Fruit fly (Drosophila melanogaster) whole organism, pupa: ENCODE results near the gene CG32755.
A peak's percentile ranks its signal among the peaks of the same experiment; 100 is the strongest.

ENCODE experiments used
- CG10348 ChIP-seq: fragments of 200-800 bp; sonication (Bioruptor generic); IDR thresholded peaks from 2 replicates; pipeline ENCODE4 v1.3.6; 2022; ENCODE audit warnings: missing biosample characterization, missing genetic modification characterization
- CG12605 ChIP-seq: fragments of 200-800 bp; sonication (Bioruptor generic); IDR thresholded peaks from 2 replicates; pipeline ENCODE4 v1.3.6; 2022; ENCODE audit warnings: missing biosample characterization, missing genetic modification characterization
- CG13204 ChIP-seq: fragments of 200-800 bp; sonication (Bioruptor generic); optimal IDR thresholded peaks from 2 replicates; lab custom pipeline; 2018; ENCODE audit warnings: missing biosample characterization, mild to moderate bottlenecking, missing genetic modification characterization, moderate library complexity
- CG14655 ChIP-seq: fragments of 200-800 bp; sonication (Bioruptor generic); optimal IDR thresholded peaks from 3 replicates; lab custom pipeline; 2017; ENCODE audit warnings: mild to moderate bottlenecking, missing biosample characterization, missing genetic modification reagents, missing genetic modification characterization
- CG15710 ChIP-seq: fragments of 200-800 bp; sonication (Bioruptor generic); optimal IDR thresholded peaks from 2 replicates; lab custom pipeline; 2018; ENCODE audit warnings: missing biosample characterization, mild to moderate bottlenecking, missing genetic modification characterization, moderate library complexity
- CG17806 ChIP-seq: fragments of 200-800 bp; sonication (Bioruptor generic); optimal IDR thresholded peaks from 2 replicates; lab custom pipeline; 2018; ENCODE audit warnings: missing biosample characterization, mild to moderate bottlenecking, missing genetic modification characterization, moderate library complexity
- CG32121 ChIP-seq: fragments of 200-800 bp; sonication (Bioruptor generic); IDR thresholded peaks from 2 replicates; pipeline ENCODE4 v1.3.6; 2022; ENCODE audit warnings: missing biosample characterization, missing genetic modification characterization
- CG34367 ChIP-seq: fragments of 200-800 bp; sonication (Bioruptor generic); optimal IDR thresholded peaks from 2 replicates; lab custom pipeline; 2018; ENCODE audit warnings: missing biosample characterization, mild to moderate bottlenecking, missing genetic modification characterization
- CG4496 ChIP-seq: fragments of 200-800 bp; sonication (Bioruptor generic); IDR thresholded peaks from 3 replicates; pipeline ENCODE4 v1.3.6; 2022; ENCODE audit warnings: missing biosample characterization, missing genetic modification characterization
- CG8159 ChIP-seq: fragments of 200-800 bp; sonication (Bioruptor generic); optimal IDR thresholded peaks from 3 replicates; lab custom pipeline; 2018; ENCODE audit warnings: missing biosample characterization, mild to moderate bottlenecking, missing genetic modification characterization, moderate library complexity
- CG8301 ChIP-seq: fragments of 200-800 bp; sonication (Bioruptor generic); optimal IDR thresholded peaks from 2 replicates; lab custom pipeline; 2018; ENCODE audit warnings: missing biosample characterization, mild to moderate bottlenecking, missing genetic modification characterization
- CG9948 ChIP-seq: fragments of 200-800 bp; sonication (Bioruptor generic); optimal IDR thresholded peaks from 2 replicates; lab custom pipeline; 2018; ENCODE audit warnings: missing biosample characterization, mild to moderate bottlenecking, missing genetic modification characterization, moderate library complexity
- D1 ChIP-seq: fragments of 200-800 bp; sonication (Bioruptor generic); optimal IDR thresholded peaks from 2 replicates; lab custom pipeline; 2018; ENCODE audit warnings: missing biosample characterization, mild to moderate bottlenecking, missing genetic modification characterization, moderate library complexity
- EcR ChIP-seq: fragments of 200-800 bp; sonication (Bioruptor generic); optimal IDR thresholded peaks from 3 replicates; lab custom pipeline; 2019; ENCODE audit warnings: missing biosample characterization, missing genetic modification characterization, mild to moderate bottlenecking, moderate library complexity, missing genetic modification reagents
- Ets98B ChIP-seq: fragments of 200-800 bp; sonication (Bioruptor generic); IDR thresholded peaks from 2 replicates; pipeline ENCODE4 v1.3.6; 2022; ENCODE audit warnings: missing biosample characterization, missing genetic modification characterization
- Pif1A ChIP-seq: fragments of 200-800 bp; sonication (Bioruptor generic); optimal IDR thresholded peaks from 3 replicates; lab custom pipeline; 2016; ENCODE audit warnings: missing biosample characterization, missing genetic modification characterization
- Pif1B ChIP-seq: fragments of 200-800 bp; sonication (Bioruptor generic); optimal IDR thresholded peaks from 3 replicates; lab custom pipeline; 2016; ENCODE audit warnings: missing biosample characterization, missing genetic modification characterization
- Snoo ChIP-seq: fragments of 200-800 bp; sonication (Bioruptor generic); optimal IDR thresholded peaks from 3 replicates; lab custom pipeline; 2017; ENCODE audit warnings: missing biosample characterization, mild to moderate bottlenecking, missing genetic modification characterization, inconsistent platforms
- fd96Ca ChIP-seq: fragments of 200-800 bp; sonication (Bioruptor generic); IDR thresholded peaks from 3 replicates; pipeline ENCODE4 v1.3.6; 2022; ENCODE audit warnings: missing biosample characterization, missing genetic modification characterization
- gl ChIP-seq: fragments of 200-800 bp; sonication (Bioruptor generic); optimal IDR thresholded peaks from 2 replicates; lab custom pipeline; 2018; ENCODE audit warnings: missing biosample characterization, mild to moderate bottlenecking, missing genetic modification characterization
- rn ChIP-seq: fragments of 200-800 bp; sonication (Bioruptor generic); IDR thresholded peaks from 2 replicates; pipeline ENCODE4 v1.3.6; 2022; ENCODE audit warnings: missing biosample characterization, missing genetic modification characterization

CG32755 gene

DNA sequence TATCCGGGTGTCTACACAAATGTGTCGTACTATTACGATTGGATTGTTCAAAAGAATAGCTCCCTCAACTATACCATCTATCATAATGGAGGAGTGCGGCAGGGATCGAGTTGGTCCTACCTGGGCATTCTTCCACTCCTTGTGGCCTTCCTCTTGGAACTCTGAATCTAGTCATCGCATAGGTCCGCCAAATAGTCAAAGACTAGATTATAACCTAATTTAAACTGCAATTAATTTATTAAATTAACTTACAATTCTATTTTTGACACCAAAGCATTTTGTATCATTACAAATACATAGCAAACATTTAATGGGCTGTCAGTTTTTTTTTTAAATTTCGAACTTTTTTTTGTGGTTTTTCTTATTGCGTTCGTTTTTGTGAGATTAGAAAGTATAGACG is at the start of gene CG32755:
CG32755 (plus strand) TSS at position 301 of the 400 bp plus-strand sequence.
- no peak for TF ChIP-seq CG12605
- TF ChIP-seq CG9948 (tag; lab: Kevin White, UChicago): no peak
- no peak for TF ChIP-seq gl (tag; lab: Kevin White, UChicago)
- TF ChIP-seq CG8301: no peak
- no peak for TF ChIP-seq CG14655
- TF ChIP-seq D1 (tag; lab: Kevin White, UChicago): no peak
- TF ChIP-seq Ets98B (GFP tag; lab: Robert Waterston, UW): no peak
- TF ChIP-seq Pif1A: no peak
- TF ChIP-seq CG17806 (tag; lab: Kevin White, UChicago): no peak

DNA sequence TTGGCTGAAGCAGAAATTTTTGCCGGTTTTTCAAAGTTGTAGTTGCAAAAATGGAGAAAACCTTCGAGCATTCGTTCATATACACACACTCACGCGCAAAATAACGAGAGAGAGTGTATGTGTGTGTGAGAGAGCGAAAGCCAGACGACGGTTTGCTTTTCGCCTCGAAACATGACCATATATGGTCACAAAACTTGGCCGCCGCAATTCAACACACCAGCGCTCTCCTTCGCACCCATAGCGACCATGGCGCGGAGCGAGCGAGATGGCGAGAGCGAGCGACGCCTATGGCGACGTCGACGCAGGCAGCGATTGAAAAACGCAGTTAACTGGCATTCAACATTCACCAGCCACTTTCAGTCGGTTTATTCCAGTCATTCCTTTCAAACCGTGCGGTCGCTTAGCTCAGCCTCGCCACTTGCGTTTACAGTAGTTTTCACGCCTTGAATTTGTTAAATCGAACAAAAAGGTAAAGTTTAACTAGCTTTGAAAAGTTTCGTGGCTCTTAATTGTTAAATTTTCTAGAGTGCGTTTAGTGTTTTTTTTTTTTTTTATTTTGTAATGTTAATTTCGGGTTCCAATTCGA is 48.3 kb upstream of the CG32755 start:
- TF ChIP-seq CG32121 (GFP tag; lab: Robert Waterston, UW): peak; percentile 22; the same call in 1 of the 2 replicates
- TF ChIP-seq CG9948 (tag; lab: Kevin White, UChicago): no peak
- no peak for TF ChIP-seq CG10348
- TF ChIP-seq CG12605: 0 out of 2 replicates have a peak, but pooled peaks have one; percentile 8
- TF ChIP-seq CG13204: peak; percentile 51
- TF ChIP-seq CG14655: peak; percentile 13
- no peak for TF ChIP-seq CG8301
- peak; percentile 48 for TF ChIP-seq Pif1B (GFP tag; lab: Kevin White, UChicago)
- TF ChIP-seq Snoo (tag; lab: Kevin White, UChicago): peak; percentile 46
- TF ChIP-seq D1 (tag; lab: Kevin White, UChicago): no peak
- peak; percentile 4 for TF ChIP-seq CG8159 (tag; lab: Kevin White, UChicago)
- peak; percentile 77 for TF ChIP-seq EcR (GFP tag; lab: Kevin White, UChicago)
- TF ChIP-seq gl (tag; lab: Kevin White, UChicago): no peak
- no peak for TF ChIP-seq rn
- TF ChIP-seq CG4496 (GFP tag; lab: Robert Waterston, UW): peak; percentile 71; the same call in 2 of the 3 replicates
- TF ChIP-seq Ets98B (GFP tag; lab: Robert Waterston, UW): peak; percentile 42; the same call in 1 of the 2 replicates
- TF ChIP-seq CG15710 (tag; lab: Kevin White, UChicago): no peak
- peak; percentile 59; the same call in 2 of the 3 replicates for TF ChIP-seq fd96Ca (GFP tag; lab: Robert Waterston, UW)
- TF ChIP-seq CG34367 (tag; lab: Kevin White, UChicago): no peak
- TF ChIP-seq CG17806 (tag; lab: Kevin White, UChicago): no peak
- peak; percentile 30 for TF ChIP-seq Pif1A
- TF ChIP-seq, all 21 proteins: peak for 12

DNA sequence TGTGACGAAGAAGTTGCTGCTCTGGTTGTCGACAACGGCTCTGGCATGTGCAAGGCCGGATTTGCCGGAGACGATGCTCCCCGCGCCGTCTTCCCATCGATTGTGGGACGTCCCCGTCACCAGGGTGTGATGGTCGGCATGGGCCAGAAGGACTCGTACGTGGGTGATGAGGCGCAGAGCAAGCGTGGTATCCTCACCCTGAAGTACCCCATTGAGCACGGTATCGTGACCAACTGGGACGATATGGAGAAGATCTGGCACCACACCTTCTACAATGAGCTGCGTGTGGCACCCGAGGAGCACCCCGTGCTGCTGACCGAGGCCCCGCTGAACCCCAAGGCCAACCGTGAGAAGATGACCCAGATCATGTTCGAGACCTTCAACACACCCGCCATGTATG is 47.4 kb upstream of the CG32755 start:
- no peak for TF ChIP-seq CG12605
- no peak for TF ChIP-seq CG4496 (GFP tag; lab: Robert Waterston, UW)
- no peak for TF ChIP-seq D1 (tag; lab: Kevin White, UChicago)
- no peak for TF ChIP-seq fd96Ca (GFP tag; lab: Robert Waterston, UW)
- no peak for TF ChIP-seq Ets98B (GFP tag; lab: Robert Waterston, UW)
- TF ChIP-seq Pif1A: no peak
- no peak for TF ChIP-seq CG15710 (tag; lab: Kevin White, UChicago)
- TF ChIP-seq CG8159 (tag; lab: Kevin White, UChicago): no peak
- TF ChIP-seq gl (tag; lab: Kevin White, UChicago): no peak
- no peak for TF ChIP-seq Snoo (tag; lab: Kevin White, UChicago)
- no peak for TF ChIP-seq CG13204
- no peak for TF ChIP-seq Pif1B (GFP tag; lab: Kevin White, UChicago)
- TF ChIP-seq CG10348: no peak
- no peak for TF ChIP-seq CG8301
- TF ChIP-seq CG9948 (tag; lab: Kevin White, UChicago): no peak

DNA sequence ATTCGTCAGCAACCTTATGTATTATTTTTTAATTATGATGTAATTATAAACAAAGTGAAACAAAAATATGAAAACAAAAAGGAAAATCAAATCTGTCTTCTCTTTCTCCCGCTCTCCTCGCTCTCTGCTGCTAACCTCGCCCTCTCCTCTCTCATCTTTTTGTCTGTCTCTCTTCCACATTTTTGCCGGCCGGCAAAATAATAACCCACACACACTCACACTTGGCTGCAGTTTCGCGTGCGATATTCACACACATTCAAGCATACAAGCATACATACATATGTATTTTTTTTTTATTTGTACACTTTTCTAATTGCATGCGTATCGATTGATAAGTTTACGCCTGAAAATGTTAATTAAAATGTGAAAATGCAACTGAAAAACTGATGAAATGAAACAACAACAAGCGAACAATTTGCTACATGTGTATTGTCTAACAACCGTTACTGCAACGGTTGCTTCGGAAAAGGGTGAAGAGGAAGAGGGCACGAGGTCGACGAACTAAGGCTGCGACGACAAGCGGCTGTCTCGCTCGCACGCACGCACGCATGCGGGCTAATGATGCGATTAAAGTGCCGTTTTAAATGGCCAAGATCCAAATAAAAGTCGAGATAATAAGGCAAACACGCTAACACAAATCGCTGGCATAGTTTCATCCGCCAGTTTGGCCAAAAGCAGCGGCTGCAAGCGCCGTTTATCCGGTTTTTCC is 45.5 kb upstream of the CG32755 start:
- TF ChIP-seq CG32121 (GFP tag; lab: Robert Waterston, UW) (no peak), CG14655 (no peak), CG12605 (peak; percentile 41; the same call in 1 of the 2 replicates), EcR (GFP tag; lab: Kevin White, UChicago) (peak; percentile 97), CG10348 (no peak), fd96Ca (GFP tag; lab: Robert Waterston, UW) (no peak), CG8159 (tag; lab: Kevin White, UChicago) (no peak), CG15710 (tag; lab: Kevin White, UChicago) (no peak), Pif1B (GFP tag; lab: Kevin White, UChicago) (no peak), Ets98B (GFP tag; lab: Robert Waterston, UW) (peak; percentile 12; the same call in 1 of the 2 replicates), CG13204 (peak; percentile 6)

DNA sequence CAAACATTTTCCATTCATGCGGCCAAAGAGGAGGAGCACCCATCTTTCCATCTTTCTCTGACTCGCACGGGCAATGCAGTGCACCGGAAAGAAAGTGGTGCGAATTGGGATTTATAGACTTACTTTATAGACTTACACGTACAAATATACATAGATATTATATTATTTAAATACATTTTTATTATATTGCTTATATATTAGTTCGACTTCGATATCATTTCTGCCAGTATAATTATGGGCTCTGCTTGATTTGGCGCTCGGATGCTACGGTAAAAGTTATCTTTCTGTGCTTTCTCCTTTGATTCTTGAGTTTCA is 45.0 kb upstream of the CG32755 start:
- TF ChIP-seq CG34367 (tag; lab: Kevin White, UChicago) (no peak), CG17806 (tag; lab: Kevin White, UChicago) (no peak), gl (tag; lab: Kevin White, UChicago) (no peak), EcR (GFP tag; lab: Kevin White, UChicago) (no peak), CG8301 (peak; percentile 24)
- TF ChIP-seq, all 21 proteins: peak for 1

DNA sequence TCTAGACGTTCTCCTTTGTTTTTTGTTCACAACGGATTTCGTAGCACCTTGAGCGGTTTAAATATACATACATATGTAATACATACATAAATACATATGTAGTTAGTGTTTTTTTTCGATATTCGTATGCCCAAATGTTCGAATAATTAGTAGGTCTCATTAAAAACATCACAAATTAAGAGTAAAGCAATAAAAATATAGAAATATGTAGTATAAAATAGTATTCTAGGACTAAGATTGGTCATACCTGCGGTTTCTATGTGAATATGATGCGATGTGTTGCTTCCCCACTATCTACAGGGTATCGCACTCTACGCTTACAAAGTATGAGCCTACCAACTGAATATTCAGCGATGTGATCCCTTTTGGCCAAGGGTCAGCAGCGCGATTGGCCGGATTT is 44.6 kb upstream of the CG32755 start, which contains the start of gene CG4020:
CG4020 (plus strand) TSS at position 301 of the 400 bp plus-strand sequence.
- TF ChIP-seq Pif1B (GFP tag; lab: Kevin White, UChicago) (no peak), CG15710 (tag; lab: Kevin White, UChicago) (no peak), CG8301 (no peak), CG12605 (no peak), D1 (tag; lab: Kevin White, UChicago) (no peak), rn (no peak), CG4496 (GFP tag; lab: Robert Waterston, UW) (no peak), Snoo (tag; lab: Kevin White, UChicago) (no peak), CG10348 (no peak), CG8159 (tag; lab: Kevin White, UChicago) (no peak), CG13204 (no peak), gl (tag; lab: Kevin White, UChicago) (no peak)
